Worm (Caenorhabditis elegans): ENCODE results near the gene C06A8.6.
A peak's percentile ranks its signal among the peaks of the same experiment; 100 is the strongest.

Gene C06A8.6

ce11 chrII:7773427-7773993 lies 1.2 kb downstream of the C06A8.6 start:
- TF ChIP-seq nhr-25 (tag; optimal IDR thresholded peaks at IDR 0.05) (peak; percentile 33), sma-3 (GFP tag; optimal IDR thresholded peaks at IDR 0.05) (peak; percentile 20), ztf-1 (GFP tag; conservative IDR thresholded peaks at IDR 0.05) (no peak)

- TF ChIP-seq nhr-6 (tag; optimal IDR thresholded peaks at IDR 0.05) (no peak), ztf-4 (tag; optimal IDR thresholded peaks at IDR 0.05) (no peak), nhr-25 (tag; optimal IDR thresholded peaks at IDR 0.05) (peak; percentile 21), ceh-82 (tag; optimal IDR thresholded peaks at IDR 0.05) (no peak)
Observed at ce11 chrII:7776232-7776631, 3.9 kb downstream of the C06A8.6 start.

- TF ChIP-seq nhr-10 (tag; optimal IDR thresholded peaks at IDR 0.05) = no peak
- no peak for TF ChIP-seq nhr-237 (tag; optimal IDR thresholded peaks at IDR 0.05)
- no peak for TF ChIP-seq mdl-1 (tag; optimal IDR thresholded peaks at IDR 0.05)
- TF ChIP-seq skn-1 (tag; optimal IDR thresholded peaks at IDR 0.05) = no peak
- TF ChIP-seq nhr-12 (tag; optimal IDR thresholded peaks at IDR 0.05) = no peak
- TF ChIP-seq dmd-4 (tag; optimal IDR thresholded peaks at IDR 0.05) = no peak
- TF ChIP-seq ztf-1 (GFP tag; conservative IDR thresholded peaks at IDR 0.05) = no peak
- TF ChIP-seq zag-1 (tag; optimal IDR thresholded peaks at IDR 0.05) = no peak
- no peak for TF ChIP-seq unc-62 (GFP tag; optimal IDR thresholded peaks at IDR 0.05)
- no peak for TF ChIP-seq nhr-129 (tag; optimal IDR thresholded peaks at IDR 0.05)
- TF ChIP-seq unc-55 (GFP tag; optimal IDR thresholded peaks at IDR 0.05) = no peak
- TF ChIP-seq Y55F3AM.14 (GFP tag; optimal IDR thresholded peaks at IDR 0.05) = no peak
- no peak for TF ChIP-seq ceh-82 (tag; optimal IDR thresholded peaks at IDR 0.05)
- TF ChIP-seq ama-1 (optimal IDR thresholded peaks at IDR 0.05) = no peak
- no peak for TF ChIP-seq lsy-2 (tag; optimal IDR thresholded peaks at IDR 0.05)
- TF ChIP-seq ceh-16 (tag; optimal IDR thresholded peaks at IDR 0.05) = no peak
- no peak for TF ChIP-seq lin-39 (tag; optimal IDR thresholded peaks at IDR 0.05)
- no peak for TF ChIP-seq mbf-1 (tag; optimal IDR thresholded peaks at IDR 0.05)
- TF ChIP-seq F13H6.1 (tag; optimal IDR thresholded peaks at IDR 0.05) = no peak
- no peak for TF ChIP-seq C34F6.9 (tag; optimal IDR thresholded peaks at IDR 0.05)
- TF ChIP-seq lin-11 (tag; optimal IDR thresholded peaks at IDR 0.05) = no peak
- TF ChIP-seq alr-1 (tag; optimal IDR thresholded peaks at IDR 0.05) = no peak
- TF ChIP-seq ztf-4 (tag; optimal IDR thresholded peaks at IDR 0.05) = no peak
- no peak for TF ChIP-seq elt-1 (tag; optimal IDR thresholded peaks at IDR 0.05)
- TF ChIP-seq nhr-77 (tag; optimal IDR thresholded peaks at IDR 0.05) = no peak
- TF ChIP-seq mab-5 (tag; optimal IDR thresholded peaks at IDR 0.05) = no peak
- peak; percentile 50 for TF ChIP-seq crh-2 (tag; optimal IDR thresholded peaks at IDR 0.05)
- TF ChIP-seq sem-4 (tag; optimal IDR thresholded peaks at IDR 0.05) = no peak
- peak; percentile 2 for TF ChIP-seq nhr-21 (tag; optimal IDR thresholded peaks at IDR 0.05)
- TF ChIP-seq sma-3 (GFP tag; optimal IDR thresholded peaks at IDR 0.05) = peak; percentile 2
- TF ChIP-seq R02D3.7 (tag; optimal IDR thresholded peaks at IDR 0.05) = no peak
- no peak for TF ChIP-seq unc-39 (tag; optimal IDR thresholded peaks at IDR 0.05)
- TF ChIP-seq aly-2 (tag; optimal IDR thresholded peaks at IDR 0.05) = no peak
- TF ChIP-seq egl-27 (tag; optimal IDR thresholded peaks at IDR 0.05) = peak; percentile 29
- TF ChIP-seq nhr-23 (tag; optimal IDR thresholded peaks at IDR 0.05) = no peak
- peak; percentile 82 for TF ChIP-seq fos-1 (tag; optimal IDR thresholded peaks at IDR 0.05)
- no peak for TF ChIP-seq snpc-4 (tag; optimal IDR thresholded peaks at IDR 0.05)
- no peak for TF ChIP-seq ZK546.5 (tag; optimal IDR thresholded peaks at IDR 0.05)
- TF ChIP-seq elt-3 (tag; optimal IDR thresholded peaks at IDR 0.05) = no peak
- TF ChIP-seq ztf-11 (tag; optimal IDR thresholded peaks at IDR 0.05) = no peak
- peak; percentile 85 for TF ChIP-seq sma-9 (GFP tag; optimal IDR thresholded peaks at IDR 0.05)
- no peak for TF ChIP-seq sma-9 (tag; optimal IDR thresholded peaks at IDR 0.05)
- peak; percentile 12 for TF ChIP-seq gmeb-1 (tag; optimal IDR thresholded peaks at IDR 0.05)
- no peak for TF ChIP-seq peb-1 (tag; optimal IDR thresholded peaks at IDR 0.05)
Observed at ce11 chrII:7776715-7777114, 4.4 kb downstream of the C06A8.6 start.

All from whole organism, L2 larva.